Fruit fly (Drosophila melanogaster) whole organism, embryonic: ENCODE results near the gene Ssu72.

Experiments used
- ATbp ChIP-seq: fragments of 200-800 bp; sonication (Bioruptor generic); optimal IDR thresholded peaks from 2 replicates; lab custom pipeline; 2017; ENCODE audit warnings: missing biosample characterization, mild to moderate bottlenecking, missing genetic modification characterization, missing genetic modification reagents
- Adf1 ChIP-seq: fragments of 200-800 bp; sonication (Bioruptor generic); IDR thresholded peaks from 2 replicates; pipeline ENCODE4 v1.3.6; 2022; ENCODE audit warnings: missing biosample characterization, missing genetic modification characterization
- Bgb ChIP-seq: fragments of 200-800 bp; sonication (Bioruptor generic); IDR thresholded peaks from 2 replicates; pipeline ENCODE4 v1.3.6; 2022; ENCODE audit warnings: missing biosample characterization, missing genetic modification characterization; ENCODE audit not compliant: partially characterized antibody
- CG10366 ChIP-seq: fragments of 200-800 bp; sonication (Bioruptor generic); IDR thresholded peaks from 2 replicates; pipeline ENCODE4 v1.3.6; 2022; ENCODE audit warnings: missing biosample characterization, missing genetic modification characterization
- CG12299 ChIP-seq: fragments of 200-800 bp; sonication (Bioruptor generic); optimal IDR thresholded peaks from 2 replicates; lab custom pipeline; 2018; ENCODE audit warnings: missing biosample characterization, mild to moderate bottlenecking, missing genetic modification characterization
- CG17802 ChIP-seq: fragments of 200-800 bp; sonication (Bioruptor generic); optimal IDR thresholded peaks from 2 replicates; lab custom pipeline; 2018; ENCODE audit warnings: missing biosample characterization, mild to moderate bottlenecking, missing genetic modification characterization, moderate library complexity
- CG17829 ChIP-seq: fragments of 200-800 bp; optimal IDR thresholded peaks from 2 replicates; lab custom pipeline; 2019; ENCODE audit warnings: missing biosample characterization, mild to moderate bottlenecking, missing genetic modification characterization, moderate library complexity
- CG18011 ChIP-seq: fragments of 200-800 bp; sonication (Bioruptor generic); optimal IDR thresholded peaks from 2 replicates; lab custom pipeline; 2017; ENCODE audit warnings: missing biosample characterization, missing genetic modification characterization, mild to moderate bottlenecking, moderate library complexity, missing genotype
- CG30020 ChIP-seq: fragments of 200-800 bp; optimal IDR thresholded peaks from 2 replicates; lab custom pipeline; 2019; ENCODE audit warnings: missing biosample characterization, mild to moderate bottlenecking, missing genetic modification characterization, moderate library complexity
- CG3281 ChIP-seq: fragments of 200-800 bp; sonication (Bioruptor generic); optimal IDR thresholded peaks from 3 replicates; lab custom pipeline; 2017; ENCODE audit warnings: missing biosample characterization, mild to moderate bottlenecking, missing genetic modification characterization
- CG34224 ChIP-seq: fragments of 200-800 bp; sonication (Bioruptor generic); IDR thresholded peaks from 3 replicates; pipeline ENCODE4 v1.3.6; 2022; ENCODE audit warnings: missing biosample characterization, missing genetic modification characterization; ENCODE audit not compliant: partially characterized antibody
- CG4360 ChIP-seq: fragments of 200-800 bp; sonication (Bioruptor generic); IDR thresholded peaks from 2 replicates; pipeline ENCODE4 v1.3.6; 2022; ENCODE audit warnings: missing biosample characterization, missing genetic modification characterization
- CG4707 ChIP-seq: fragments of 200-800 bp; sonication (Bioruptor generic); optimal IDR thresholded peaks from 2 replicates; lab custom pipeline; 2018; ENCODE audit warnings: missing biosample characterization, mild to moderate bottlenecking, missing genetic modification characterization, moderate library complexity
- CG5180 ChIP-seq: fragments of 200-800 bp; sonication (Bioruptor generic); optimal IDR thresholded peaks from 3 replicates; lab custom pipeline; 2017; ENCODE audit warnings: missing biosample characterization, missing genetic modification characterization, mild to moderate bottlenecking, moderate library complexity, missing genetic modification reagents
- CG8478 ChIP-seq: fragments of >200 bp; optimal IDR thresholded peaks from 2 replicates; lab custom pipeline; 2018
- Deaf1 ChIP-seq: fragments of 200-800 bp; optimal IDR thresholded peaks from 3 replicates; lab custom pipeline; 2019; ENCODE audit warnings: missing biosample characterization, mild to moderate bottlenecking, missing genetic modification characterization, moderate library complexity
- Dfd ChIP-seq, 2 experiments: fragments of >200 bp; optimal IDR thresholded peaks; 2 replicates each; lab custom pipeline; 2017; ENCODE audit warnings: missing biosample characterization in 2 of 2, missing genetic modification characterization in 2 of 2
- Fer2 ChIP-seq: fragments of 200-800 bp; sonication (Bioruptor generic); optimal IDR thresholded peaks from 2 replicates; lab custom pipeline; 2018; ENCODE audit warnings: missing biosample characterization, mild to moderate bottlenecking, missing genetic modification characterization, moderate library complexity
- H15 ChIP-seq: fragments of 200-800 bp; sonication (Bioruptor generic); IDR thresholded peaks from 3 replicates; pipeline ENCODE4 v1.3.6; 2022; ENCODE audit warnings: missing biosample characterization, missing genetic modification characterization
- Hr39 ChIP-seq: fragments of >200 bp; optimal IDR thresholded peaks from 2 replicates; lab custom pipeline; 2017
- Pdp1 ChIP-seq, 2 experiments: fragments of 200-800 bp; sonication (Bioruptor generic); optimal IDR thresholded peaks; 3 replicates each; lab custom pipeline; 2016; ENCODE audit warnings: missing biosample characterization in 2 of 2, missing genetic modification characterization in 2 of 2, mild to moderate bottlenecking in 1 of 2, moderate library complexity in 1 of 2
- Rx ChIP-seq: fragments of 200-800 bp; sonication (Bioruptor generic); IDR thresholded peaks from 2 replicates; pipeline ENCODE4 v1.3.6; 2022; ENCODE audit warnings: missing biosample characterization, missing genetic modification characterization
- Side ChIP-seq: fragments of 200-800 bp; sonication (Bioruptor generic); optimal IDR thresholded peaks from 2 replicates; lab custom pipeline; 2016; ENCODE audit warnings: missing biosample characterization, missing genetic modification characterization
- Sry-δ ChIP-seq: fragments of 200-800 bp; sonication (Bioruptor generic); optimal IDR thresholded peaks from 2 replicates; lab custom pipeline; 2016; ENCODE audit warnings: missing biosample characterization, missing genetic modification characterization
- Trl ChIP-seq, 3 experiments: fragments of >200 bp in 2 of 3; fragments of 200-800 bp in 1 of 3; sonication (Bioruptor generic) in 1 of 3; optimal IDR thresholded peaks; 2 replicates in 1 of 3; 3 replicates in 2 of 3; lab custom pipeline; 2016 to 2017; ENCODE audit warnings: missing biosample characterization in 1 of 3, missing genetic modification characterization in 1 of 3
- Vsx1 ChIP-seq: fragments of 200-800 bp; sonication (Bioruptor generic); optimal IDR thresholded peaks from 2 replicates; lab custom pipeline; 2017; ENCODE audit warnings: missing biosample characterization, mild to moderate bottlenecking, missing genetic modification characterization, missing genetic modification reagents
- Xrp1 ChIP-seq: fragments of 200-800 bp; sonication (Bioruptor generic); IDR thresholded peaks from 2 replicates; pipeline ENCODE4 v1.3.6; 2022; ENCODE audit warnings: missing biosample characterization, missing genetic modification characterization
- ase ChIP-seq: fragments of 200-800 bp; sonication (Bioruptor generic); IDR thresholded peaks from 3 replicates; pipeline ENCODE4 v1.3.6; 2022; ENCODE audit warnings: missing biosample characterization, missing genetic modification characterization
- br ChIP-seq: fragments of >200 bp; optimal IDR thresholded peaks from 2 replicates; lab custom pipeline; 2017
- cg ChIP-seq: fragments of 200-800 bp; sonication (Bioruptor generic); optimal IDR thresholded peaks from 3 replicates; lab custom pipeline; 2019; ENCODE audit warnings: missing biosample characterization, mild to moderate bottlenecking, missing genetic modification characterization, moderate library complexity
- chinmo ChIP-seq: fragments of 200-800 bp; sonication (Bioruptor generic); IDR thresholded peaks from 4 replicates; pipeline ENCODE4 v1.3.6; 2022; ENCODE audit warnings: missing biosample characterization, missing genetic modification characterization; ENCODE audit not compliant: partially characterized antibody
- crol ChIP-seq: fragments of 200-800 bp; sonication (Bioruptor generic); IDR thresholded peaks from 2 replicates; pipeline ENCODE4 v1.3.6; 2022; ENCODE audit warnings: missing biosample characterization, missing genetic modification characterization
- exex ChIP-seq: fragments of 200-800 bp; sonication (Bioruptor generic); optimal IDR thresholded peaks from 4 replicates; lab custom pipeline; 2018; ENCODE audit warnings: missing biosample characterization, mild to moderate bottlenecking, missing genetic modification characterization, moderate library complexity
- gro ChIP-seq: fragments of 200-800 bp; sonication (Bioruptor generic); optimal IDR thresholded peaks from 2 replicates; lab custom pipeline; 2016; ENCODE audit warnings: missing biosample characterization, missing genetic modification characterization
- gsb ChIP-seq: fragments of 200-800 bp; sonication (Bioruptor generic); IDR thresholded peaks from 2 replicates; pipeline ENCODE4 v1.3.6; 2022; ENCODE audit warnings: missing biosample characterization, missing genetic modification characterization
- hb ChIP-seq: fragments of 200-800 bp; sonication (Bioruptor generic); IDR thresholded peaks from 3 replicates; pipeline ENCODE4 v1.3.6; 2022; ENCODE audit warnings: missing biosample characterization, missing genetic modification characterization; ENCODE audit not compliant: partially characterized antibody
- knrl ChIP-seq: fragments of 200-800 bp; sonication (Bioruptor generic); IDR thresholded peaks from 3 replicates; pipeline ENCODE4 v1.3.6; 2022; ENCODE audit warnings: missing biosample characterization, missing genetic modification characterization; ENCODE audit not compliant: partially characterized antibody
- lab ChIP-seq: fragments of 200-800 bp; sonication (Bioruptor generic); optimal IDR thresholded peaks from 3 replicates; lab custom pipeline; 2017; ENCODE audit warnings: missing biosample characterization, missing genetic modification characterization, mild to moderate bottlenecking, moderate library complexity, missing genetic modification reagents
- maf-S ChIP-seq: fragments of 200-800 bp; sonication (Bioruptor generic); optimal IDR thresholded peaks from 2 replicates; lab custom pipeline; 2016; ENCODE audit warnings: missing biosample characterization, missing genetic modification characterization
- pfk ChIP-seq: fragments of 200-800 bp; sonication (Bioruptor generic); optimal IDR thresholded peaks from 2 replicates; lab custom pipeline; 2018; ENCODE audit warnings: missing biosample characterization, mild to moderate bottlenecking, missing genetic modification characterization, moderate library complexity
- psq ChIP-seq: fragments of 200-800 bp; sonication (Bioruptor generic); optimal IDR thresholded peaks from 2 replicates; lab custom pipeline; 2017; ENCODE audit warnings: missing biosample characterization, missing genetic modification characterization
- salm ChIP-seq: fragments of 200-800 bp; sonication (Bioruptor generic); optimal IDR thresholded peaks from 2 replicates; lab custom pipeline; 2018; ENCODE audit warnings: missing biosample characterization, mild to moderate bottlenecking, missing genetic modification characterization
- ssp ChIP-seq: fragments of 200-800 bp; sonication (Bioruptor generic); IDR thresholded peaks from 2 replicates; pipeline ENCODE4 v1.3.6; 2022; ENCODE audit warnings: missing biosample characterization, missing genetic modification characterization
- stwl ChIP-seq: fragments of 200-800 bp; sonication (Bioruptor generic); optimal IDR thresholded peaks from 3 replicates; lab custom pipeline; 2018; ENCODE audit warnings: missing biosample characterization, mild to moderate bottlenecking, missing genetic modification characterization, moderate library complexity
- ttk ChIP-seq: fragments of 200-800 bp; sonication (Bioruptor generic); IDR thresholded peaks from 2 replicates; pipeline ENCODE4 v2.1.2; 2022; ENCODE audit warnings: missing biosample characterization, missing genetic modification characterization
- twi ChIP-seq: fragments of 200-800 bp; optimal IDR thresholded peaks from 2 replicates; lab custom pipeline; 2019; ENCODE audit warnings: missing biosample characterization, mild to moderate bottlenecking, missing genetic modification characterization, moderate library complexity
- wor ChIP-seq: fragments of 200-800 bp; sonication (Bioruptor generic); IDR thresholded peaks from 2 replicates; pipeline ENCODE4 v1.3.6; 2022; ENCODE audit warnings: missing biosample characterization, missing genetic modification characterization
- zf30C ChIP-seq: fragments of 200-800 bp; sonication (Bioruptor generic); optimal IDR thresholded peaks from 3 replicates; lab custom pipeline; 2018; ENCODE audit warnings: missing biosample characterization, mild to moderate bottlenecking, missing genetic modification characterization

The Ssu72 gene

dm6 chrX:19711936-19712335, 47.6 kb downstream of the Ssu72 start:
- TF ChIP-seq CG30020 (tag; lab: Kevin White, UChicago) (peak; percentile 28), CG17802 (tag; lab: Kevin White, UChicago) (peak; percentile 52), CG18011 (GFP tag; lab: Kevin White, UChicago) (no peak), H15 (GFP tag; lab: Robert Waterston, UW) (no peak), CG4360 (GFP tag; lab: Robert Waterston, UW) (peak; percentile 83), ssp (GFP tag; lab: Robert Waterston, UW) (0 out of 2 replicates have a peak, but pooled peaks have one; percentile 25)

- TF ChIP-seq Hr39 (lab: Kevin White, UChicago) (peak; percentile 97), Rx (no peak), gro (GFP tag; lab: Kevin White, UChicago) (no peak), Trl (optimal IDR thresholded peaks at IDR 0.05; lab: Kevin White, UChicago) (peak in 1 of 2 experiments; percentile 48), Trl (GFP tag; optimal IDR thresholded peaks at IDR 0.05; lab: Kevin White, UChicago) (no peak), crol (GFP tag; lab: Robert Waterston, UW) (peak; percentile 91), CG34224 (no peak), Deaf1 (tag; lab: Kevin White, UChicago) (peak; percentile 95), ttk (GFP tag; lab: Robert Waterston, UW) (no peak), ase (GFP tag; lab: Robert Waterston, UW) (no peak), Dfd (GFP tag; optimal IDR thresholded peaks at IDR 0.05; lab: Kevin White, UChicago) (peak in 1 of 2 experiments; percentile 1), Sry-δ (GFP tag; lab: Kevin White, UChicago) (no peak), br (no peak), wor (GFP tag; lab: Robert Waterston, UW) (no peak), lab (GFP tag; lab: Kevin White, UChicago) (no peak), psq (GFP tag; lab: Kevin White, UChicago) (no peak), maf-S (GFP tag; lab: Kevin White, UChicago) (no peak), pfk (peak; percentile 53), CG3281 (GFP tag; lab: Kevin White, UChicago) (no peak), zf30C (GFP tag; lab: Kevin White, UChicago) (no peak), CG17829 (tag; lab: Kevin White, UChicago) (no peak), Side (GFP tag; lab: Kevin White, UChicago) (no peak), gsb (GFP tag; lab: Robert Waterston, UW) (no peak), CG10366 (GFP tag; lab: Robert Waterston, UW) (no peak), knrl (GFP tag; lab: Robert Waterston, UW) (no peak), ATbp (GFP tag; lab: Kevin White, UChicago) (no peak), Pdp1 (GFP tag; optimal IDR thresholded peaks at IDR 0.05; lab: Kevin White, UChicago) (no peak), stwl (tag; lab: Kevin White, UChicago) (no peak), Vsx1 (GFP tag; lab: Kevin White, UChicago) (no peak), Fer2 (no peak), CG12299 (no peak), twi (tag; lab: Kevin White, UChicago) (peak; percentile 91), chinmo (GFP tag; lab: Robert Waterston, UW) (0 out of 4 replicates have a peak, but pooled peaks have one; percentile 7), cg (GFP tag; lab: Kevin White, UChicago) (peak; percentile 85), Bgb (GFP tag; lab: Robert Waterston, UW) (no peak), hb (no peak), CG5180 (GFP tag; lab: Kevin White, UChicago) (peak; percentile 18), salm (tag; lab: Kevin White, UChicago) (no peak), Xrp1 (GFP tag; lab: Robert Waterston, UW) (no peak), exex (tag; lab: Kevin White, UChicago) (no peak), CG8478 (peak; percentile 68), CG4707 (GFP tag; lab: Kevin White, UChicago) (no peak), Adf1 (GFP tag; lab: Robert Waterston, UW) (peak; percentile 65)
Measured at dm6 chrX:19712898-19713627, 48.7 kb downstream of the Ssu72 start, which contains the start of gene meso18E. Gene meso18E, minus strand, starts transcription at chrX:19713045.
